Worm (Caenorhabditis elegans) whole organism, L4 larva: ENCODE measurements around the gene snr-6.

ENCODE experiments used
- jun-1 ChIP-seq: fragments of 150-350 bp; optimal IDR thresholded peaks from 2 replicates; lab custom pipeline; 2014; ENCODE audit warnings: missing biosample characterization, missing genetic modification reagents, missing genetic modification characterization
- mdl-1 ChIP-seq, 2 experiments: fragments of 150-350 bp in 1 of 2; sonication (generic microtip) in 1 of 2; optimal IDR thresholded peaks; 2 replicates each; lab custom pipeline; 2014 to 2017; ENCODE audit warnings: missing biosample characterization in 2 of 2, missing genetic modification characterization in 2 of 2
- mep-1 ChIP-seq: fragments of 150-350 bp; sonication (generic microtip); optimal IDR thresholded peaks from 3 replicates; lab custom pipeline; 2014; ENCODE audit warnings: missing biosample characterization, missing genetic modification characterization
- nhr-11 ChIP-seq: fragments of 150-350 bp; optimal IDR thresholded peaks from 2 replicates; lab custom pipeline; 2014; ENCODE audit warnings: missing biosample characterization, missing genetic modification characterization
- nhr-77 ChIP-seq: fragments of 150-350 bp; optimal IDR thresholded peaks from 2 replicates; lab custom pipeline; 2014; ENCODE audit warnings: missing biosample characterization, missing genetic modification characterization
- snpc-4 ChIP-seq: fragments of 150-350 bp; optimal IDR thresholded peaks from 2 replicates; lab custom pipeline; 2014; ENCODE audit warnings: missing biosample characterization, missing genetic modification characterization
- unc-130 ChIP-seq: sonication (generic microtip); optimal IDR thresholded peaks from 2 replicates; lab custom pipeline; 2016; ENCODE audit warnings: missing genetic modification reagents, missing genetic modification characterization, missing compliant biosample characterization
- unc-39 ChIP-seq: sonication (generic microtip); optimal IDR thresholded peaks from 2 replicates; lab custom pipeline; 2017; ENCODE audit warnings: missing biosample characterization, missing genetic modification characterization
- zag-1 ChIP-seq: fragments of 150-350 bp; optimal IDR thresholded peaks from 2 replicates; lab custom pipeline; 2014; ENCODE audit warnings: missing biosample characterization, missing genetic modification characterization

- TF ChIP-seq zag-1 (no peak), nhr-77 (no peak), mep-1 (tag; lab: Kevin White, UChicago) (no peak), unc-39 (tag; lab: Kevin White, UChicago) (no peak), jun-1 (tag; lab: Kevin White, UChicago) (no peak), mdl-1 (tag; optimal IDR thresholded peaks at IDR 0.05; lab: Kevin White, UChicago) (no peak), unc-130 (GFP tag; lab: Kevin White, UChicago) (no peak), snpc-4 (no peak), nhr-11 (tag; lab: Kevin White, UChicago) (no peak)
These were observed 40.4 kb upstream of the snr-6 start for ce11 chrIII:12469800-12470199.
